Worm (Caenorhabditis elegans) whole organism, late embryonic: ENCODE measurements around the gene Y71H2B.4.

Experiments used
- F13H6.1 ChIP-seq: sonication (generic microtip); optimal IDR thresholded peaks from 2 replicates; lab custom pipeline; 2016; ENCODE audit warnings: missing genetic modification characterization, missing compliant biosample characterization
- ceh-2 ChIP-seq: sonication (generic microtip); optimal IDR thresholded peaks from 2 replicates; lab custom pipeline; 2016; ENCODE audit warnings: missing genotype, missing genetic modification characterization, missing compliant biosample characterization
- ceh-22 ChIP-seq: sonication (generic microtip); optimal IDR thresholded peaks from 2 replicates; lab custom pipeline; 2017; ENCODE audit warnings: missing biosample characterization, missing genetic modification characterization
- ceh-45 ChIP-seq: fragments of 200-800 bp; sonication (Bioruptor generic); IDR thresholded peaks from 2 replicates; pipeline ENCODE4 v1.3.6; 2022; ENCODE audit warnings: missing genetic modification reagents, missing genetic modification characterization, missing compliant biosample characterization
- elt-2 ChIP-seq: sonication (generic microtip); optimal IDR thresholded peaks from 2 replicates; lab custom pipeline; 2016; ENCODE audit warnings: missing genetic modification reagents, missing genetic modification characterization, missing compliant biosample characterization
- fkh-10 ChIP-seq: fragments of 150-350 bp; optimal IDR thresholded peaks from 2 replicates; lab custom pipeline; 2014; ENCODE audit warnings: missing biosample characterization, missing genetic modification reagents, missing genetic modification characterization
- lim-6 ChIP-seq: sonication (generic microtip); optimal IDR thresholded peaks from 2 replicates; lab custom pipeline; 2016; ENCODE audit warnings: missing genetic modification characterization, missing compliant biosample characterization
- nfya-1 ChIP-seq: sonication (generic microtip); optimal IDR thresholded peaks from 2 replicates; lab custom pipeline; 2017; ENCODE audit warnings: missing genetic modification characterization, mild to moderate bottlenecking, missing compliant biosample characterization, antibody characterized with exemption, moderate library complexity
- nhr-11 ChIP-seq: fragments of 150-350 bp; optimal IDR thresholded peaks from 2 replicates; lab custom pipeline; 2014; ENCODE audit warnings: missing biosample characterization, missing genetic modification characterization
- pax-1 ChIP-seq: fragments of 150-350 bp; optimal IDR thresholded peaks from 2 replicates; lab custom pipeline; 2014; ENCODE audit warnings: missing biosample characterization, missing genetic modification characterization
- rnt-1 ChIP-seq: sonication (generic microtip); optimal IDR thresholded peaks from 2 replicates; lab custom pipeline; 2016; ENCODE audit warnings: missing genetic modification characterization, missing compliant biosample characterization
- tbx-2 ChIP-seq: sonication (generic microtip); optimal IDR thresholded peaks from 2 replicates; lab custom pipeline; 2016; ENCODE audit warnings: missing genetic modification characterization, missing compliant biosample characterization
- zip-5 ChIP-seq: sonication (generic microtip); optimal IDR thresholded peaks from 2 replicates; lab custom pipeline; 2016; ENCODE audit warnings: missing genetic modification characterization, missing compliant biosample characterization

DNA sequence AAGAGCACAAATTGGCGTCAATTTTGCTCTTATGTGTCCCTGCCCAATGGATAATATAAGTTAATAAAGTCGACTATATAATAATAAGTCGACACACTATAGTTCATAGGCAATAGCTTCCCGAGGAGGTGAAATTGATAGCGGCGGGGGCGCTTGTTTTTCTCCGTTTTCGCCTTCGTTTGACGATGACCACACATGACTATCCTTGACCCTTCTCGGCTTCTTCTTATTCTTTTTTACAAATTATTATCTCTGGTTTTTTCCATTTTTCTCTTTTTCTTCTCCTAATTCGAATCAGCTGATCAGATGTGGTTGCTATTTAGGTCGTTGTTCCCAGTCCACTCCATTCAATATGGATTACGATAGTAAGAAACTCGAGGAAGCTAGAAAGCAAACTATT is 9.9 kb downstream of the Y71H2B.4 start, which contains the start of gene acbp-8:
- TF ChIP-seq ceh-2 (tag; lab: Kevin White, UChicago), result no peak
- TF ChIP-seq lim-6 (tag; lab: Kevin White, UChicago), result no peak
- TF ChIP-seq F13H6.1 (tag; lab: Kevin White, UChicago), result no peak
- no peak for TF ChIP-seq pax-1 (tag; lab: Kevin White, UChicago)
- no peak for TF ChIP-seq fkh-10
- no peak for TF ChIP-seq rnt-1 (tag; lab: Kevin White, UChicago)
- TF ChIP-seq nfya-1 (tag; lab: Kevin White, UChicago), result no peak
- no peak for TF ChIP-seq elt-2 (tag; lab: Kevin White, UChicago)
- no peak for TF ChIP-seq nhr-11
- no peak for TF ChIP-seq ceh-45 (GFP tag; lab: Robert Waterston, UW)
- no peak for TF ChIP-seq tbx-2 (tag; lab: Kevin White, UChicago)
- no peak for TF ChIP-seq ceh-22 (tag; lab: Kevin White, UChicago)
- TF ChIP-seq zip-5 (tag; lab: Kevin White, UChicago), result no peak
